Fruit fly (Drosophila melanogaster) whole organism, embryonic: ENCODE data around the gene Hnf4.
A peak's percentile ranks its signal among the peaks of the same experiment; 100 is the strongest.

Experiments
- ATbp ChIP-seq: fragments of 200-800 bp; sonication (Bioruptor generic); optimal IDR thresholded peaks from 2 replicates; lab custom pipeline; 2017; ENCODE audit warnings: missing biosample characterization, mild to moderate bottlenecking, missing genetic modification characterization, missing genetic modification reagents
- Atf6 ChIP-seq: fragments of 200-800 bp; sonication (Bioruptor generic); IDR thresholded peaks from 2 replicates; pipeline ENCODE4 v1.3.6; 2022; ENCODE audit warnings: missing biosample characterization, missing genetic modification characterization
- Bgb ChIP-seq: fragments of 200-800 bp; sonication (Bioruptor generic); IDR thresholded peaks from 2 replicates; pipeline ENCODE4 v1.3.6; 2022; ENCODE audit warnings: missing biosample characterization, missing genetic modification characterization; ENCODE audit not compliant: partially characterized antibody
- CG10267 ChIP-seq: fragments of 200-800 bp; sonication (Bioruptor generic); optimal IDR thresholded peaks from 2 replicates; lab custom pipeline; 2018; ENCODE audit warnings: missing biosample characterization, mild to moderate bottlenecking, missing genetic modification characterization, moderate library complexity
- CG10654 ChIP-seq: fragments of 200-800 bp; sonication (Bioruptor generic); optimal IDR thresholded peaks from 2 replicates; lab custom pipeline; 2016; ENCODE audit warnings: missing biosample characterization, missing genetic modification characterization
- CG11247 ChIP-seq: fragments of 200-800 bp; sonication (Bioruptor generic); IDR thresholded peaks from 2 replicates; pipeline ENCODE4 v1.3.6; 2022; ENCODE audit warnings: missing biosample characterization, missing genetic modification characterization
- CG11456 ChIP-seq: fragments of 200-800 bp; sonication (Bioruptor generic); IDR thresholded peaks from 3 replicates; pipeline ENCODE4 v1.3.6; 2022; ENCODE audit warnings: missing biosample characterization, missing genetic modification characterization
- CG11504 ChIP-seq: fragments of 200-800 bp; sonication (Bioruptor generic); optimal IDR thresholded peaks from 3 replicates; lab custom pipeline; 2019; ENCODE audit warnings: missing biosample characterization, mild to moderate bottlenecking, missing genetic modification characterization, moderate library complexity
- CG12219 ChIP-seq: fragments of 200-800 bp; sonication (Bioruptor generic); optimal IDR thresholded peaks from 3 replicates; lab custom pipeline; 2018; ENCODE audit warnings: missing biosample characterization, mild to moderate bottlenecking, missing genetic modification characterization
- CG12659 ChIP-seq: fragments of 200-800 bp; sonication (Bioruptor generic); optimal IDR thresholded peaks from 3 replicates; lab custom pipeline; 2017; ENCODE audit warnings: mild to moderate bottlenecking, missing biosample characterization, missing genetic modification reagents, missing genetic modification characterization
- CG12942 ChIP-seq: fragments of 200-800 bp; sonication (Bioruptor generic); optimal IDR thresholded peaks from 3 replicates; lab custom pipeline; 2016; ENCODE audit warnings: missing biosample characterization, missing genetic modification characterization
- CG1529 ChIP-seq: fragments of 200-800 bp; sonication (Bioruptor generic); optimal IDR thresholded peaks from 3 replicates; lab custom pipeline; 2018; ENCODE audit warnings: missing biosample characterization, missing genetic modification characterization
- CG2129 ChIP-seq: fragments of 200-800 bp; sonication (Bioruptor generic); IDR thresholded peaks from 2 replicates; pipeline ENCODE4 v1.3.6; 2022; ENCODE audit warnings: missing biosample characterization, missing genetic modification characterization; ENCODE audit not compliant: partially characterized antibody
- CG32532 ChIP-seq: fragments of 200-800 bp; sonication (Bioruptor generic); IDR thresholded peaks from 2 replicates; pipeline ENCODE4 v1.3.6; 2022; ENCODE audit warnings: missing biosample characterization, missing genetic modification characterization
- CG4360 ChIP-seq: fragments of 200-800 bp; sonication (Bioruptor generic); IDR thresholded peaks from 2 replicates; pipeline ENCODE4 v1.3.6; 2022; ENCODE audit warnings: missing biosample characterization, missing genetic modification characterization
- CG5180 ChIP-seq: fragments of 200-800 bp; sonication (Bioruptor generic); optimal IDR thresholded peaks from 3 replicates; lab custom pipeline; 2017; ENCODE audit warnings: missing biosample characterization, missing genetic modification characterization, mild to moderate bottlenecking, moderate library complexity, missing genetic modification reagents
- CG5953 ChIP-seq: fragments of 200-800 bp; sonication (Bioruptor generic); IDR thresholded peaks from 2 replicates; pipeline ENCODE4 v1.3.6; 2022; ENCODE audit warnings: missing biosample characterization, missing genetic modification characterization
- CG6654 ChIP-seq: fragments of 200-800 bp; sonication (Bioruptor generic); optimal IDR thresholded peaks from 2 replicates; lab custom pipeline; 2017; ENCODE audit warnings: missing biosample characterization, mild to moderate bottlenecking, missing genetic modification characterization
- CG7556 ChIP-seq: fragments of 200-800 bp; sonication (Bioruptor generic); optimal IDR thresholded peaks from 2 replicates; lab custom pipeline; 2017; ENCODE audit warnings: missing biosample characterization, mild to moderate bottlenecking, missing genetic modification characterization
- CG9437 ChIP-seq: fragments of 200-800 bp; sonication (Bioruptor generic); optimal IDR thresholded peaks from 2 replicates; lab custom pipeline; 2018; ENCODE audit warnings: missing biosample characterization, mild to moderate bottlenecking, missing genetic modification characterization
- CrebB ChIP-seq: fragments of 200-800 bp; sonication (Bioruptor generic); optimal IDR thresholded peaks from 3 replicates; lab custom pipeline; 2018; ENCODE audit warnings: missing biosample characterization, mild to moderate bottlenecking, missing genetic modification characterization
- Deaf1 ChIP-seq: fragments of 200-800 bp; optimal IDR thresholded peaks from 3 replicates; lab custom pipeline; 2019; ENCODE audit warnings: missing biosample characterization, mild to moderate bottlenecking, missing genetic modification characterization, moderate library complexity
- Fer1 ChIP-seq: fragments of 200-800 bp; sonication (Bioruptor generic); optimal IDR thresholded peaks from 2 replicates; lab custom pipeline; 2017; ENCODE audit warnings: missing biosample characterization, mild to moderate bottlenecking, missing genetic modification characterization
- Gsc ChIP-seq: fragments of 200-800 bp; sonication (Bioruptor generic); IDR thresholded peaks from 2 replicates; pipeline ENCODE4 v1.3.6; 2022; ENCODE audit warnings: missing biosample characterization, missing genetic modification characterization
- H15 ChIP-seq: fragments of 200-800 bp; sonication (Bioruptor generic); IDR thresholded peaks from 3 replicates; pipeline ENCODE4 v1.3.6; 2022; ENCODE audit warnings: missing biosample characterization, missing genetic modification characterization
- Hey ChIP-seq: fragments of 200-800 bp; sonication (Bioruptor generic); optimal IDR thresholded peaks from 3 replicates; lab custom pipeline; 2018; ENCODE audit warnings: missing biosample characterization, mild to moderate bottlenecking, missing genetic modification characterization
- Hmx ChIP-seq: fragments of 200-800 bp; sonication (Bioruptor generic); optimal IDR thresholded peaks from 2 replicates; lab custom pipeline; 2016; ENCODE audit warnings: missing biosample characterization, missing genetic modification characterization
- Hr51 ChIP-seq, 2 experiments: fragments of 200-800 bp; sonication (Bioruptor generic); optimal IDR thresholded peaks; 2 replicates in 1 of 2; 3 replicates in 1 of 2; lab custom pipeline; 2016 to 2018; ENCODE audit warnings: missing biosample characterization in 2 of 2, missing genetic modification characterization in 2 of 2, mild to moderate bottlenecking in 1 of 2, moderate library complexity in 1 of 2
- NC2β ChIP-seq: fragments of 200-800 bp; sonication (Bioruptor generic); optimal IDR thresholded peaks from 2 replicates; lab custom pipeline; 2016; ENCODE audit warnings: missing biosample characterization, missing genetic modification characterization
- NFAT ChIP-seq: fragments of 200-800 bp; sonication (Bioruptor generic); IDR thresholded peaks from 2 replicates; pipeline ENCODE4 v1.3.6; 2022; ENCODE audit warnings: missing biosample characterization, missing genetic modification characterization
- Neu2 ChIP-seq: fragments of 200-800 bp; sonication (Bioruptor generic); optimal IDR thresholded peaks from 3 replicates; lab custom pipeline; 2016; ENCODE audit warnings: missing biosample characterization, missing genetic modification characterization, borderline replicate concordance
- Nf-YC ChIP-seq: fragments of 200-800 bp; optimal IDR thresholded peaks from 3 replicates; lab custom pipeline; 2019; ENCODE audit warnings: missing biosample characterization, mild to moderate bottlenecking, missing genetic modification characterization, moderate library complexity
- NfI ChIP-seq: fragments of 200-800 bp; sonication (Bioruptor generic); optimal IDR thresholded peaks from 3 replicates; lab custom pipeline; 2018; ENCODE audit warnings: missing biosample characterization, mild to moderate bottlenecking, missing genetic modification characterization, moderate library complexity
- Rx ChIP-seq: fragments of 200-800 bp; sonication (Bioruptor generic); IDR thresholded peaks from 2 replicates; pipeline ENCODE4 v1.3.6; 2022; ENCODE audit warnings: missing biosample characterization, missing genetic modification characterization
- Scr ChIP-seq: fragments of 200-800 bp; sonication (Bioruptor generic); IDR thresholded peaks from 2 replicates; pipeline ENCODE4 v1.3.6; 2022; ENCODE audit warnings: missing biosample characterization, missing genetic modification characterization; ENCODE audit not compliant: partially characterized antibody
- Tbp ChIP-seq: fragments of >200 bp; optimal IDR thresholded peaks from 2 replicates; lab custom pipeline; 2018; ENCODE audit warnings: missing biosample characterization, missing genetic modification characterization
- YL-1 ChIP-seq: fragments of 200-800 bp; sonication (Bioruptor generic); optimal IDR thresholded peaks from 3 replicates; lab custom pipeline; 2017; ENCODE audit warnings: missing biosample characterization, mild to moderate bottlenecking, missing genetic modification characterization
- bcd ChIP-seq: fragments of 200-800 bp; sonication (Bioruptor generic); optimal IDR thresholded peaks from 2 replicates; lab custom pipeline; 2017; ENCODE audit warnings: missing biosample characterization, mild to moderate bottlenecking, missing genetic modification characterization
- chinmo ChIP-seq: fragments of 200-800 bp; sonication (Bioruptor generic); IDR thresholded peaks from 4 replicates; pipeline ENCODE4 v1.3.6; 2022; ENCODE audit warnings: missing biosample characterization, missing genetic modification characterization; ENCODE audit not compliant: partially characterized antibody
- danr ChIP-seq: fragments of 200-800 bp; sonication (Bioruptor generic); IDR thresholded peaks from 2 replicates; pipeline ENCODE4 v1.3.6; 2022; ENCODE audit warnings: missing biosample characterization, missing genetic modification characterization
- emc ChIP-seq: fragments of 200-800 bp; sonication (Bioruptor generic); optimal IDR thresholded peaks from 2 replicates; lab custom pipeline; 2016; ENCODE audit warnings: missing biosample characterization, missing genetic modification characterization
- ewg ChIP-seq: fragments of 200-800 bp; sonication (Bioruptor generic); optimal IDR thresholded peaks from 3 replicates; lab custom pipeline; 2017; ENCODE audit warnings: mild to moderate bottlenecking, missing biosample characterization, missing genetic modification reagents, missing genetic modification characterization
- exex ChIP-seq: fragments of 200-800 bp; sonication (Bioruptor generic); optimal IDR thresholded peaks from 4 replicates; lab custom pipeline; 2018; ENCODE audit warnings: missing biosample characterization, mild to moderate bottlenecking, missing genetic modification characterization, moderate library complexity
- her ChIP-seq: fragments of 200-800 bp; sonication (Bioruptor generic); optimal IDR thresholded peaks from 2 replicates; lab custom pipeline; 2016; ENCODE audit warnings: missing biosample characterization, missing genetic modification characterization
- knrl ChIP-seq: fragments of 200-800 bp; sonication (Bioruptor generic); IDR thresholded peaks from 3 replicates; pipeline ENCODE4 v1.3.6; 2022; ENCODE audit warnings: missing biosample characterization, missing genetic modification characterization; ENCODE audit not compliant: partially characterized antibody
- mam ChIP-seq: fragments of 200-800 bp; sonication (Bioruptor generic); optimal IDR thresholded peaks from 3 replicates; lab custom pipeline; 2016; ENCODE audit warnings: missing biosample characterization, missing genetic modification characterization
- nerfin-1 ChIP-seq: fragments of 200-800 bp; sonication (Bioruptor generic); optimal IDR thresholded peaks from 3 replicates; lab custom pipeline; 2019; ENCODE audit warnings: missing biosample characterization, mild to moderate bottlenecking, missing genetic modification characterization, moderate library complexity
- toy ChIP-seq: fragments of 200-800 bp; sonication (Bioruptor generic); IDR thresholded peaks from 2 replicates; pipeline ENCODE4 v1.3.6; 2022; ENCODE audit warnings: missing biosample characterization, missing genetic modification characterization
- trh ChIP-seq: fragments of 200-800 bp; sonication (Bioruptor generic); optimal IDR thresholded peaks from 2 replicates; lab custom pipeline; 2016; ENCODE audit warnings: missing biosample characterization, missing genetic modification characterization
- tx ChIP-seq: fragments of 200-800 bp; sonication (Bioruptor generic); optimal IDR thresholded peaks from 2 replicates; lab custom pipeline; 2016; ENCODE audit warnings: missing biosample characterization, missing genetic modification characterization

The Hnf4 gene

DNA sequence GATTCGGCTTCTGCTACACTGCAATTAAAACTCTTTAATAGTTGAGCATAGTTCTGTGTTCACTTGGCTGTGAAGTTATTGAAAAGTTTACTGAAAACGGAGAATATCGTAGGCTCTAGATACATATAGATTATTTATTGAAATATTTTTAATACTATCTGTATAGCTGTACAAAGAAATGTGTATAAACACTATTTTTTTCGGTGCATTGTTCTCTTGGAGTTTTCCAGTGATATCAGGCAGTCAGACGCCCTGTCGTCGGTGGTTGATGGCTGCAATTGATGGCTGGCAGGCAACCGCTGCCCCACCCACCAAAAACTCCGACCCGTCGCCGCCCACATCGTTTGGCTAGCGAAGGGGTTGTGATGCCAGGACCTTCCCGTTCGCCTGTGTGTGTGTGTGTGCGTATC, 36.9 kb upstream of the Hnf4 start (continued):
- TF ChIP-seq Bgb (GFP tag; lab: Robert Waterston, UW) (no peak), NFAT (GFP tag; lab: Robert Waterston, UW) (no peak), CG5180 (no peak), Rx (GFP tag; lab: Robert Waterston, UW) (no peak), knrl (GFP tag; lab: Robert Waterston, UW) (no peak), Atf6 (GFP tag; lab: Robert Waterston, UW) (no peak), ATbp (peak; percentile 28), Hmx (GFP tag; lab: Kevin White, UChicago) (no peak), H15 (GFP tag; lab: Robert Waterston, UW) (0 out of 3 replicates have a peak, but pooled peaks have one; percentile 26), Fer1 (GFP tag; lab: Kevin White, UChicago) (no peak), CG12219 (GFP tag; lab: Kevin White, UChicago) (peak; percentile 16), NC2β (GFP tag; lab: Kevin White, UChicago) (no peak), trh (no peak), emc (GFP tag; lab: Kevin White, UChicago) (no peak), tx (GFP tag; lab: Kevin White, UChicago) (no peak), CG9437 (no peak), CG4360 (GFP tag; lab: Robert Waterston, UW) (no peak), YL-1 (GFP tag; lab: Kevin White, UChicago) (no peak), toy (GFP tag; lab: Robert Waterston, UW) (no peak), Gsc (no peak), Scr (no peak), CG10267 (tag; lab: Kevin White, UChicago) (peak; percentile 51), bcd (GFP tag; lab: Kevin White, UChicago) (peak; percentile 37), CG32532 (GFP tag; lab: Robert Waterston, UW) (0 out of 2 replicates have a peak, but pooled peaks have one; percentile 28), NfI (GFP tag; lab: Kevin White, UChicago) (no peak), CG10654 (GFP tag; lab: Kevin White, UChicago) (no peak), Deaf1 (peak; percentile 50), CrebB (no peak), her (no peak), CG1529 (GFP tag; lab: Kevin White, UChicago) (peak; percentile 21), danr (GFP tag; lab: Robert Waterston, UW) (no peak), Tbp (no peak), ewg (GFP tag; lab: Kevin White, UChicago) (no peak), Hey (tag; lab: Kevin White, UChicago) (no peak), nerfin-1 (tag; lab: Kevin White, UChicago) (peak; percentile 47), mam (no peak), CG12659 (peak; percentile 5), CG5953 (no peak), Hr51 (GFP tag; optimal IDR thresholded peaks at IDR 0.05; lab: Kevin White, UChicago) (peak in 1 of 2 experiments; percentile 63), CG11456 (GFP tag; lab: Robert Waterston, UW) (no peak), CG2129 (GFP tag; lab: Robert Waterston, UW) (no peak), CG6654 (GFP tag; lab: Kevin White, UChicago) (no peak), chinmo (GFP tag; lab: Robert Waterston, UW) (no peak), CG12942 (GFP tag; lab: Kevin White, UChicago) (no peak), Nf-YC (tag; lab: Kevin White, UChicago) (peak; percentile 50), CG11247 (GFP tag; lab: Robert Waterston, UW) (no peak), CG11504 (tag; lab: Kevin White, UChicago) (peak; percentile 70), CG7556 (peak; percentile 63), Neu2 (no peak), exex (tag; lab: Kevin White, UChicago) (no peak)
